Worm (Caenorhabditis elegans): ENCODE data around the gene clec-25.

clec-25 gene

DNA sequence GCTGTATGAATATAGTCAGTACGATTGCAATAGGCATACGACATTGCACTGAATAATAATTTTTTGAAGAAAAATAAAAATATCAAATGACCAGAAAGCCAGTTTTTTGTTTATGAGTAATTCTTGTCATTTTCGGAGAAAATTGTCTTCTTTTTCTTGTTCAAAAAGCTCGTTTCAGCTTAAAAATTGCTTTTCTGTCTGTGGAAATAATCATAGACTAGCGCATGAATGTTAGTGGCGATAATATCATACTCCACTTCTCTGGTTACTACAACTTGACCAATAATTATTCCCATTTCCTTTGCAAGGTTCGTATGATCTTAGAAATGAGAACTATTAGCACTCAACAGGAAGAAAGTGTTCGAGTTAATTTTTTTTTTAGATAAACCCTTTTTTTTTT lies 15.6 kb upstream of the clec-25 start, which contains the start of gene srh-216:
Gene srh-216 (minus strand): TSS at position 101 of the 400 bp plus-strand sequence.
- TF ChIP-seq snpc-4 (tag; optimal IDR thresholded peaks at IDR 0.05), result no peak
- no peak for TF ChIP-seq elt-3 (tag; optimal IDR thresholded peaks at IDR 0.05)
- TF ChIP-seq hlh-1 (tag; optimal IDR thresholded peaks at IDR 0.05), result no peak
- no peak for TF ChIP-seq ceh-39 (tag; optimal IDR thresholded peaks at IDR 0.05)
- TF ChIP-seq ceh-43 (GFP tag; optimal IDR thresholded peaks at IDR 0.05), result no peak
- no peak for TF ChIP-seq unc-120 (tag; optimal IDR thresholded peaks at IDR 0.05; ENCODE audit: poor library complexity, severe bottlenecking)
- no peak for TF ChIP-seq M03D4.4 (tag; optimal IDR thresholded peaks at IDR 0.05)
- no peak for TF ChIP-seq unc-62 (GFP tag; optimal IDR thresholded peaks at IDR 0.05)
- TF ChIP-seq pha-4 (tag; optimal IDR thresholded peaks at IDR 0.05), result no peak
- TF ChIP-seq ham-2 (GFP tag; optimal IDR thresholded peaks at IDR 0.05), result no peak
- no peak for TF ChIP-seq drap-1 (GFP tag; optimal IDR thresholded peaks at IDR 0.05)
- TF ChIP-seq elt-1 (tag; optimal IDR thresholded peaks at IDR 0.05; ENCODE audit: borderline replicate concordance, insufficient read depth), result no peak
- no peak for TF ChIP-seq nhr-76 (tag; optimal IDR thresholded peaks at IDR 0.05)
- no peak for TF ChIP-seq tbx-8 (GFP tag; optimal IDR thresholded peaks at IDR 0.05)
- no peak for TF ChIP-seq blmp-1 (tag; optimal IDR thresholded peaks at IDR 0.05)
- TF ChIP-seq lin-13 (tag; optimal IDR thresholded peaks at IDR 0.05), result no peak
- TF ChIP-seq mep-1 (tag; optimal IDR thresholded peaks at IDR 0.05), result no peak

DNA sequence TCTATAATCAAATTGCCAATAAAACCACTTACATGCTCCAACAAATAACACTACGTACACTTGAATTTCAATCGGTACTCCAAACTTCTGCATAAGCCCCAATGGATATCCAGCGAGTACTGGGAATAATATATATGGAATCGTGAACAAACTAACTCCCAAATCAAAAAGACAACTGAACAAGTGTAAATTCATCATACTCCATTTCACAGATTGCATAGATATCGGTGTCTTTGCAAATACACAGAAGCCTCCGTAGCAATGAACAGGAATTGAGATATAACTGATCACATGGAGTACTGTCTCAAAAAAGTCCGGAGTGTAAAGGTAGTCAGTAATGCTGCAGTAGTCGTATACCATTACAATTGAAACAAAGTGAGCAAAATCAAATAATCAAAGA lies 13.6 kb upstream of the clec-25 start, which contains the start of gene srh-214:
Gene srh-214 (minus strand): TSS at position 360 of the 400 bp plus-strand sequence.
- TF ChIP-seq M03D4.4 (tag; optimal IDR thresholded peaks at IDR 0.05), result no peak
- TF ChIP-seq mls-2 (tag; optimal IDR thresholded peaks at IDR 0.05), result no peak
- no peak for TF ChIP-seq nhr-76 (tag; optimal IDR thresholded peaks at IDR 0.05)
- no peak for TF ChIP-seq mab-5 (tag; optimal IDR thresholded peaks at IDR 0.05)
- no peak for TF ChIP-seq nhr-237 (tag; optimal IDR thresholded peaks at IDR 0.05)
- no peak for TF ChIP-seq nhr-2 (tag; optimal IDR thresholded peaks at IDR 0.05)
- no peak for TF ChIP-seq ces-1 (GFP tag; optimal IDR thresholded peaks at IDR 0.05)
- no peak for TF ChIP-seq cnd-1 (tag; optimal IDR thresholded peaks at IDR 0.05)
- no peak for TF ChIP-seq unc-39 (tag; optimal IDR thresholded peaks at IDR 0.05)
- TF ChIP-seq nhr-12 (tag; optimal IDR thresholded peaks at IDR 0.05), result no peak
- TF ChIP-seq sem-2 (GFP tag; optimal IDR thresholded peaks at IDR 0.05), result no peak
- no peak for TF ChIP-seq lsy-2 (tag; optimal IDR thresholded peaks at IDR 0.05)
- TF ChIP-seq blmp-1 (tag; optimal IDR thresholded peaks at IDR 0.05), result no peak
- no peak for TF ChIP-seq ceh-39 (tag; optimal IDR thresholded peaks at IDR 0.05)
- TF ChIP-seq bed-3 (GFP tag; optimal IDR thresholded peaks at IDR 0.05), result no peak
- no peak for TF ChIP-seq zip-8 (tag; optimal IDR thresholded peaks at IDR 0.05)
- TF ChIP-seq ham-2 (GFP tag; optimal IDR thresholded peaks at IDR 0.05), result no peak
- TF ChIP-seq flh-1 (GFP tag; optimal IDR thresholded peaks at IDR 0.05), result no peak

DNA sequence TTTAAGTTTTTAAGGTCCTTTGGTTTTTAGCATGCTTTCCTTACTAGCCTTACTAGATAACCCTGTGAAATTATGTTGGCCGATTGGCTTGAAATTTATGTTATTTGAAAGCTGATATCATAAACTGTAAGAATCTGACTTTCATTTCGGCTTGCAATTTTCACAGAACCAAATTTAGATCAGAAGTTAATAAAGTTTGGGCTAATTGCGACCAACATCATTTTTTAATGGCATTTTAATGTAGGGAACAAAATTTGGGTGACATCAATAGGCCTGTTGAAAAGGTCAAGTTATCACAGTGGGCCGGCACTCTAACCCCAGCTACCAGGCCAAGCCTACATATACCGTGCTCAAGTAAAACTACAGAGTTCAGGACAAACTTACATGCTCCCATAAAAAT lies 11.7 kb upstream of the clec-25 start:
- no peak for TF ChIP-seq nhr-237 (tag; optimal IDR thresholded peaks at IDR 0.05)

DNA sequence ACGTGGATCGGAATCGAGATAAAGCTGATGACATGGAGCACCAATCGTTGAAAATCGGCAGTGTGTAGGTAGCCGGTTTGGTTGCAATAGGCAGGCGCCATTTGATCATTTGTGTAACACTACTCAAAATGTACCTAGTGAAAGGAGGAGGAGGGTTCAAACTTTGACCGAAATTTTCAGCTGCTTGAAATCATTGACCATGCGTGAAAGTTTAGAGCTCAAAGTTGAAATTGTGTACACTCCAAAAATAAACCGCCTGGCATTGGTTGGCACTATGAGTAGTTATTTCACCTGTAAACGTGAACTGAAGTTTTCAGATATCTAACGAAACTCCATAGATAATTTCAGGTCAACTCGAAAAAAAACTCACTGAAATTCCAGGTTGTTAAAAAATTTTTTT lies 11.1 kb upstream of the clec-25 start, which contains the start of gene srh-215:
Gene srh-215 (minus strand): TSS at position 101 of the 400 bp plus-strand sequence.
- TF ChIP-seq mep-1 (tag; optimal IDR thresholded peaks at IDR 0.05) (no peak), unc-120 (tag; optimal IDR thresholded peaks at IDR 0.05; ENCODE audit: poor library complexity, severe bottlenecking) (no peak), unc-39 (tag; optimal IDR thresholded peaks at IDR 0.05) (no peak), sem-2 (GFP tag; optimal IDR thresholded peaks at IDR 0.05) (no peak), lin-13 (tag; optimal IDR thresholded peaks at IDR 0.05) (no peak)

DNA sequence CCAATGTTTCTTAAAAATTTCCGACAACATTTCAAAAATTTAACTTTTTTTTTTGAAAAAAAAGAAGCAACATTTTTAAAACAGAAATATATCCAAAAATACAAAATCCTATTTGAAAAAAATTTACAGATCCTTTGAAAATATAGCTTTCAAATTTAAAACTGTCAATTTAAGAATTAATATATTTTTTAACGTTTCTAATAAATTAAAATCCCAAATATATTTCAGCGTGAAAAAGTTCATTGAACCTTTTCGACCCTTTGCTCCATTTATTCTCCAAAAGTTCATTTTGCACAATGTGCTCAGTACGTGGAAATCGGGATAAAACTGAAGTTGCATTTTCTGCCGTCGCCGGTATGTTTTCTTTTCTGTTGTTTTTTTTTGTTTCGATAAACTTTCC lies 10.2 kb upstream of the clec-25 start, which contains the start of gene phy-3:
Gene phy-3 (plus strand): TSS at position 301 of the 400 bp plus-strand sequence.
- TF ChIP-seq cnd-1 (tag; optimal IDR thresholded peaks at IDR 0.05) (no peak), nhr-28 (tag; optimal IDR thresholded peaks at IDR 0.05) (no peak), bed-3 (GFP tag; optimal IDR thresholded peaks at IDR 0.05) (no peak), lin-13 (tag; optimal IDR thresholded peaks at IDR 0.05) (no peak), sptf-1 (tag; optimal IDR thresholded peaks at IDR 0.05) (no peak), hlh-1 (tag; optimal IDR thresholded peaks at IDR 0.05) (no peak), nhr-76 (tag; optimal IDR thresholded peaks at IDR 0.05) (no peak), nhr-237 (tag; optimal IDR thresholded peaks at IDR 0.05) (no peak), ceh-43 (GFP tag; optimal IDR thresholded peaks at IDR 0.05) (no peak), lin-32 (GFP tag; optimal IDR thresholded peaks at IDR 0.05) (no peak), pha-4 (tag; optimal IDR thresholded peaks at IDR 0.05) (no peak), sem-2 (GFP tag; optimal IDR thresholded peaks at IDR 0.05) (no peak)
